Worm (Caenorhabditis elegans) whole organism, L1 larva: ENCODE data around the gene AC7.3.

ENCODE experiments used
- dsc-1 ChIP-seq: sonication (generic microtip); optimal IDR thresholded peaks from 2 replicates; lab custom pipeline; 2016; ENCODE audit warnings: mild to moderate bottlenecking, missing genetic modification characterization, missing compliant biosample characterization
- efl-3 ChIP-seq: fragments of 200-800 bp; sonication (Bioruptor generic); optimal IDR thresholded peaks from 2 replicates; lab custom pipeline; 2018; ENCODE audit warnings: mild to moderate bottlenecking, missing genetic modification characterization, missing compliant biosample characterization
- elt-3 ChIP-seq, 6 experiments: fragments of 150-350 bp in 1 of 6; sonication (generic microtip); optimal IDR thresholded peaks; 2 replicates each; lab custom pipeline; 2017 to 2018; ENCODE audit warnings: missing biosample characterization in 6 of 6, missing genetic modification characterization in 6 of 6, inconsistent platforms in 1 of 6
- lsy-2 ChIP-seq, 2 experiments: fragments of 150-350 bp; optimal IDR thresholded peaks; 2 replicates each; lab custom pipeline; 2014; ENCODE audit warnings: missing biosample characterization in 2 of 2, missing genetic modification characterization in 2 of 2
- nhr-237 ChIP-seq: fragments of 150-350 bp; optimal IDR thresholded peaks from 2 replicates; lab custom pipeline; 2014; ENCODE audit warnings: missing biosample characterization, missing genetic modification characterization
- sup-37 ChIP-seq: fragments of 200-800 bp; sonication (Bioruptor generic); optimal IDR thresholded peaks from 2 replicates; lab custom pipeline; 2018; ENCODE audit warnings: mild to moderate bottlenecking, missing genetic modification characterization, missing compliant biosample characterization
- tbx-2 ChIP-seq: sonication (generic microtip); optimal IDR thresholded peaks from 2 replicates; lab custom pipeline; 2016; ENCODE audit warnings: missing genetic modification characterization, missing compliant biosample characterization
- zag-1 ChIP-seq: fragments of 150-350 bp; optimal IDR thresholded peaks from 2 replicates; lab custom pipeline; 2014; ENCODE audit warnings: missing biosample characterization, missing genetic modification characterization

- TF ChIP-seq lsy-2 (tag; optimal IDR thresholded peaks at IDR 0.05; lab: Kevin White, UChicago), result no peak
- no peak for TF ChIP-seq elt-3 (tag; optimal IDR thresholded peaks at IDR 0.05; lab: Kevin White, UChicago)
- no peak for TF ChIP-seq efl-3
- no peak for TF ChIP-seq tbx-2 (tag; lab: Kevin White, UChicago)
- no peak for TF ChIP-seq dsc-1
- TF ChIP-seq zag-1, result no peak
- no peak for TF ChIP-seq nhr-237 (tag; lab: Kevin White, UChicago)
- TF ChIP-seq sup-37, result no peak
These were observed 10.4 kb downstream of the AC7.3 start, which contains the start of gene tkr-3 for ce11 chrIV:5121995-5122394.
